Fruit fly (Drosophila melanogaster) whole organism, adult: ENCODE results near the gene FASN2.

Source experiments
- CG11617 ChIP-seq: fragments of 200-800 bp; sonication (Bioruptor generic); optimal IDR thresholded peaks from 2 replicates; lab custom pipeline; 2017; ENCODE audit warnings: mild to moderate bottlenecking, missing biosample characterization, missing genetic modification reagents, missing genetic modification characterization
- CG12768 ChIP-seq: fragments of 200-800 bp; sonication (Bioruptor generic); optimal IDR thresholded peaks from 2 replicates; lab custom pipeline; 2017; ENCODE audit warnings: missing biosample characterization, missing genetic modification characterization, mild to moderate bottlenecking, moderate library complexity, missing genetic modification reagents
- CG14711 ChIP-seq: fragments of 200-800 bp; sonication (Bioruptor generic); optimal IDR thresholded peaks from 2 replicates; lab custom pipeline; 2018; ENCODE audit warnings: missing biosample characterization, mild to moderate bottlenecking, missing genetic modification characterization, moderate library complexity
- CG1620 ChIP-seq: fragments of 200-800 bp; sonication (Bioruptor generic); optimal IDR thresholded peaks from 2 replicates; lab custom pipeline; 2016; ENCODE audit warnings: missing biosample characterization, missing genetic modification characterization
- CG33017 ChIP-seq: fragments of 200-800 bp; sonication (Bioruptor generic); optimal IDR thresholded peaks from 2 replicates; lab custom pipeline; 2018; ENCODE audit warnings: missing biosample characterization, mild to moderate bottlenecking, missing genetic modification characterization, moderate library complexity
- CG5204 ChIP-seq: fragments of 200-800 bp; sonication (Bioruptor generic); optimal IDR thresholded peaks from 2 replicates; lab custom pipeline; 2016; ENCODE audit warnings: missing biosample characterization, missing genetic modification characterization
- CG7045 ChIP-seq: fragments of 200-800 bp; sonication (Bioruptor generic); optimal IDR thresholded peaks from 2 replicates; lab custom pipeline; 2017; ENCODE audit warnings: missing biosample characterization, mild to moderate bottlenecking, missing genetic modification characterization
- CG7101 ChIP-seq: fragments of 200-800 bp; sonication (Bioruptor generic); optimal IDR thresholded peaks from 2 replicates; lab custom pipeline; 2018; ENCODE audit warnings: missing biosample characterization, mild to moderate bottlenecking, missing genetic modification characterization, moderate library complexity
- Clk ChIP-seq: fragments of 200-800 bp; sonication (Bioruptor generic); optimal IDR thresholded peaks from 2 replicates; lab custom pipeline; 2017; ENCODE audit warnings: missing biosample characterization, missing genetic modification characterization
- Crg-1 ChIP-seq: fragments of 200-800 bp; sonication (Bioruptor generic); optimal IDR thresholded peaks from 2 replicates; lab custom pipeline; 2016; ENCODE audit warnings: missing biosample characterization, missing genetic modification characterization
- Hr96 ChIP-seq: fragments of 200-800 bp; sonication (Bioruptor generic); optimal IDR thresholded peaks from 2 replicates; lab custom pipeline; 2016; ENCODE audit warnings: missing biosample characterization, missing genetic modification characterization
- Mnt ChIP-seq: fragments of 200-800 bp; sonication (Bioruptor generic); optimal IDR thresholded peaks from 2 replicates; lab custom pipeline; 2016; ENCODE audit warnings: missing biosample characterization, mild to moderate bottlenecking, missing genetic modification characterization
- bab1 ChIP-seq: fragments of 200-800 bp; sonication (Bioruptor generic); optimal IDR thresholded peaks from 3 replicates; lab custom pipeline; 2019; ENCODE audit warnings: missing biosample characterization, mild to moderate bottlenecking, missing genetic modification characterization, moderate library complexity
- cic ChIP-seq: fragments of 200-800 bp; sonication (Bioruptor generic); optimal IDR thresholded peaks from 2 replicates; lab custom pipeline; 2017; ENCODE audit warnings: missing biosample characterization, mild to moderate bottlenecking, missing genetic modification characterization, moderate library complexity
- cnc ChIP-seq, 2 experiments: fragments of >200 bp; optimal IDR thresholded peaks; 2 replicates each; lab custom pipeline; 2017
- kay ChIP-seq: fragments of 200-800 bp; sonication (Bioruptor generic); peaks from one replicate; lab custom pipeline; 2016; ENCODE audit warnings: missing biosample characterization, missing genetic modification characterization, borderline replicate concordance
- ovo ChIP-seq: fragments of 200-800 bp; sonication (Bioruptor generic); optimal IDR thresholded peaks from 2 replicates; lab custom pipeline; 2016; ENCODE audit warnings: missing biosample characterization, missing genetic modification characterization
- pad ChIP-seq: fragments of 200-800 bp; sonication (Bioruptor generic); optimal IDR thresholded peaks from 3 replicates; lab custom pipeline; 2017; ENCODE audit warnings: missing biosample characterization, missing genetic modification characterization, mild to moderate bottlenecking, moderate library complexity, missing genetic modification reagents
- tj ChIP-seq: fragments of 200-800 bp; sonication (Bioruptor generic); optimal IDR thresholded peaks from 3 replicates; lab custom pipeline; 2017; ENCODE audit warnings: missing biosample characterization, mild to moderate bottlenecking, missing genetic modification characterization, moderate library complexity
- toe ChIP-seq: fragments of 200-800 bp; sonication (Bioruptor generic); optimal IDR thresholded peaks from 2 replicates; lab custom pipeline; 2016; ENCODE audit warnings: missing biosample characterization, missing genetic modification characterization

The FASN2 gene

DNA sequence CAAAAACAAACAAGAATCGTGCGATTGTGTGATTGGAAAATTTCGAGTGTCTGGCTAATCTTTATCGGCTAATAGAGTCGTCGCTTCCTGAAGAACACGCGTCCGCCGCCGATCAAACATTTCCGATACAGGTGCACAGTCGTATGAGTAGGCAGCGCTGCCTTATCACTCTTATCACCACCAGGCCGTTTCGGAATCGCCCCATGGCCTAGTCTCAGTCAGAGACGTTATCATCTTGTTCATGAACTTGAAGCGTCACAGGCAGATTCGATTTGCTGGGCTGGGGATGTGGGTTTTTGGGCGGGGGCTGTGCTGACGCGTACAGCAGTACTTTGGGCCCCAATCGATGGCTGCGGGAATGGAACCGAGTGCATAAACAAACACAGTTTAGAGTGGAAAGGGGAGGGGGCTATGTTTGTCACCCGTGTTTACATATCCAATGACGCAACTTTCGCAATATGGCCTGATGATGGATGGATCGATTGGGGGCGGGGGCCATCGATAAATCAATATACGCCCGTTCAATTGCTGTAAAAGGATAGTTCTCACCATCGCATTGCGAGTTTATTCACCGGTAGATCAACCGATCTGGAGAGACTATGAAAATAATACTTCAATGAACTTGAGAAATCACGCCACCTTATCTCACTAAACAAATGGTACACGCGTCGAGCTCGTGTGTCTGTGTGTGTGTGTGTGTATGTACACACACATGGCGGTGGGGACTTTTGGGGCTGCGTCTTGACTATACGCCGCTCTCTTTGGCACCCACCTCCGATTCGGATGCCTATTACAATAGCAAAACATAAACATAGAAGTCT lies 14.4 kb downstream of the FASN2 start:
- TF ChIP-seq tj (no peak), CG14711 (tag; lab: Kevin White, UChicago) (no peak), CG33017 (tag; lab: Kevin White, UChicago) (no peak), Clk (GFP tag; lab: Kevin White, UChicago) (peak; percentile 34), CG11617 (GFP tag; lab: Kevin White, UChicago) (peak; percentile 20), CG5204 (peak; percentile 28), cic (peak; percentile 67), ovo (GFP tag; lab: Kevin White, UChicago) (peak; percentile 70), CG7101 (peak; percentile 27), CG12768 (GFP tag; lab: Kevin White, UChicago) (peak; percentile 65), cnc (optimal IDR thresholded peaks at IDR 0.05; lab: Kevin White, UChicago) (no peak), Hr96 (GFP tag; lab: Kevin White, UChicago) (peak; percentile 49), pad (GFP tag; lab: Kevin White, UChicago) (peak; percentile 48), kay (peak; percentile 74), Crg-1 (GFP tag; lab: Kevin White, UChicago) (peak; percentile 59), CG1620 (GFP tag; lab: Kevin White, UChicago) (peak; percentile 39), bab1 (GFP tag; lab: Kevin White, UChicago) (peak; percentile 38), toe (GFP tag; lab: Kevin White, UChicago) (no peak), Mnt (no peak), CG7045 (GFP tag; lab: Kevin White, UChicago) (peak; percentile 66)

DNA sequence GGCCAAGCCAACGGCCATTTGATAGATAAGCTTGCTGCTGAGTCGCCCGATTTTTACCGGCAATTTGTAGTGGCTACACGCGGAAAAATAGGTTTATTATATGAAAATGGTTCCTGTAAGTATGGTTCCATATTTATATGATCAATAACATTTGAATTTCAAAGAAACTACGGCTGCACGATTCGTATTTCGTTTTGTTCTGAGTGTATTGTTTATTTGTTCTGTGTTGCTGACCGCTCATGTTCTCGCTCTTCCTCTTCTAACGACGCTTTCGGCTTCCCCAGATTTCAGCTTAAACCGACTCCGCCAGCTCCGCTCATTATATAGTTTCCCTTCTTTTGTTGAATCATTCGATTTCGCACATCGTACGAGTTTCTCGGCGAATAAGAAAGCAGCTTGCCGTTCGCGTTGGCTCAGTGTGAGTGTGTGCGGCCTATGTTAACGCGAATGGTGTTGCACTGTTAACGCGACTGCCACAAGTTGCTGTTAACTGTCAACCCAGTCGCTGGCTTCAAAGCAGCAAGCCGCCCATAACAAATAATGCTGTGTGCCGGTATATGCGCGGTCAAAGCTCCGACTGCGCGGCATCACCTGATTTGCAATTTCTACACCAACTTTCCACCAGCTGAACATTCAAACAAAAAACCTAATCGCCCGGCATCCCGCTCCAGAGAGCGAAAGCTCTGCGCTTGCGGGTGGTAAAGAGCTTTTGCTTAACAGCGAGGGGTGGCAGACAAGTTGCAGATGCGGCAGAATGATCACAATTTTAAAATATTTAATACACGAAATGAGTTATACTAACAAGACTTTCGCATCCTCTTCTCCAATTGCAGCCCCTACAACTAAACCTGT lies 15.3 kb downstream of the FASN2 start:
- TF ChIP-seq cic: peak; percentile 54
- TF ChIP-seq CG12768 (GFP tag; lab: Kevin White, UChicago): peak; percentile 71
- peak; percentile 50 for TF ChIP-seq CG33017 (tag; lab: Kevin White, UChicago)
- peak; percentile 12 for TF ChIP-seq Crg-1 (GFP tag; lab: Kevin White, UChicago)
- TF ChIP-seq tj: peak; percentile 76
- no peak for TF ChIP-seq toe (GFP tag; lab: Kevin White, UChicago)
- TF ChIP-seq ovo (GFP tag; lab: Kevin White, UChicago): no peak
- no peak for TF ChIP-seq Hr96 (GFP tag; lab: Kevin White, UChicago)
- peak; percentile 74 for TF ChIP-seq kay
- peak; percentile 37 for TF ChIP-seq pad (GFP tag; lab: Kevin White, UChicago)
- TF ChIP-seq CG1620 (GFP tag; lab: Kevin White, UChicago): peak; percentile 23
- no peak for TF ChIP-seq CG5204
- peak; percentile 81 for TF ChIP-seq bab1 (GFP tag; lab: Kevin White, UChicago)
- peak; percentile 57 for TF ChIP-seq CG7045 (GFP tag; lab: Kevin White, UChicago)
- no peak for TF ChIP-seq Mnt
- TF ChIP-seq CG11617 (GFP tag; lab: Kevin White, UChicago): no peak
- TF ChIP-seq CG14711 (tag; lab: Kevin White, UChicago): peak; percentile 29

DNA sequence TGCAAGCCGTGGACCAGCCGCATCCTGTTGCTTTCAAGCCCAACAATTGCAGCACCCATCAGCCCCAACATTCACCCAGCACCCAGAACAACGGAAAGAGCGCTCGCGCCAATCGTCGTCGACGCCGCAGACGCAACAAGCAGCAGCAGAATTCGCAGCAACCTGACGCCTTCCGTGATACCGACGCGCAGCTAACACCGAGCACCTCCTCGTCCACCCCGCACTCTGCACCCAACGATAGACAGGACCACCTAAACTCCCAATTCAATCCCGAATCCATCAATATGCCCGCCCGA lies 15.8 kb downstream of the FASN2 start:
- TF ChIP-seq ovo (GFP tag; lab: Kevin White, UChicago): no peak

DNA sequence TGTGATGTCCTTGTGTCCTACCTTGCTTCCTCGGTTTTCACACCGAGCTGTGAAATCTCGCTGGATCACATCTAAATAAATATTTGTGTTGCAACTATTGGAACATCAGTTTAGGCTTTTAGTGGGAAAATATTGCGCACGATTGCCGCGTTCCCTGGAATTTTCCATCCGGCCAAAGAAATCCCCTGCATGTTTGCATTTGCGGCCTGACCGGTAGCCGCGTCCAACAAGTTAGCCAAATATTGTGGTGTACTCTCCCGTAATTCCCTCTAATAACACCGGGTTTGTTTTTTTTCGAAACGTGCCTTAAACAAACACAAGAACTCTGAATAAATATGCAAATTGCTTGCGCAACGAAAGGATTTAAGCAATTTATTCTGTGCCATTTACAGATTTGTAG lies 35.0 kb downstream of the FASN2 start:
- TF ChIP-seq cnc (optimal IDR thresholded peaks at IDR 0.05; lab: Kevin White, UChicago) (no peak), Crg-1 (GFP tag; lab: Kevin White, UChicago) (no peak), CG5204 (no peak), Clk (GFP tag; lab: Kevin White, UChicago) (no peak), CG11617 (GFP tag; lab: Kevin White, UChicago) (no peak), CG12768 (GFP tag; lab: Kevin White, UChicago) (no peak), bab1 (GFP tag; lab: Kevin White, UChicago) (no peak), Mnt (no peak), tj (no peak)

DNA sequence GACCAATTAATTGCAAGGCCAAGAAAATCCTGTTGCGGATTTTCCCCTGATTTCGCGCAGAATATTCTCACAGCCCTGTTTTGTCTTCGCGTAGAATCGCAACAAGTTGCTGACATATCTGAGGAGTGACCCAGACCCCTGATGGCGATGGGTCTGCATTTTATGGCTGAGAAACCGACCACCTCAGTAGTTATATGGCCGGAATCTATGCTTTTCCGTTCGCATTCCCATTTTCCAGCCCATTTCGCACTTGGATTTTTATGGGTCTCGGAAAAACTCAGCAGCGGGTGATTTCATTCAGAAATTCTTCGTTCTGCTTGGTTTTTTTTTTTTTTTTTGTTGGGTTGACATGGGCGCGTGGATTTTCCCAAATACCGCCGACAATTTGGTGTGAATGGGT lies 39.1 kb downstream of the FASN2 start:
- no peak for TF ChIP-seq CG33017 (tag; lab: Kevin White, UChicago)
- no peak for TF ChIP-seq ovo (GFP tag; lab: Kevin White, UChicago)
- no peak for TF ChIP-seq CG7045 (GFP tag; lab: Kevin White, UChicago)
- TF ChIP-seq CG7101: no peak
- TF ChIP-seq CG14711 (tag; lab: Kevin White, UChicago): no peak
- no peak for TF ChIP-seq cnc (optimal IDR thresholded peaks at IDR 0.05; lab: Kevin White, UChicago)
- TF ChIP-seq cic: no peak
- no peak for TF ChIP-seq kay
- TF ChIP-seq Mnt: no peak
- TF ChIP-seq toe (GFP tag; lab: Kevin White, UChicago): no peak
- TF ChIP-seq Hr96 (GFP tag; lab: Kevin White, UChicago): no peak
- no peak for TF ChIP-seq tj

DNA sequence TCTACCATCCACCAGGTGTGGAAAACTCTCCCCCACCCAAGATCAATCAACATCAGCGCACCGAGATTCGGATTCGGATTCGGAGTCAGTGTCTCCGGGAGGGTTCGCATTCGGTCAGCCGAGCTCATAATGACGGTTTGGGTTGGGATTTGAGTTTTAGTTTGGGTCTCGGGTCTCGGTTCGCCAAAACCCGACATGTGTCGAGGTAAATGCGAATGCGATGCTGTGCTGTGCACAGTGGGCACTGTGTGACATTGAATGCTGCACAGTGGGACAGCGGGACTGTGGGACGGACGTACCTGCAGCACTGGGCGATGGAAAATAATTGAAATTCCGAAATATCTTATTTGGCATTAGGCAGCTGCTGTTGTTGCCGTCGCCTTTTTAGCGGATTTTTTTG lies 39.8 kb downstream of the FASN2 start:
- no peak for TF ChIP-seq CG14711 (tag; lab: Kevin White, UChicago)
- no peak for TF ChIP-seq Crg-1 (GFP tag; lab: Kevin White, UChicago)
